Worm (Caenorhabditis elegans): ENCODE measurements around the gene sir-2.3.

Gene sir-2.3

ce11 chrX:13349230-13350122 lies 18.0 kb downstream of the sir-2.3 start (continued):
- TF ChIP-seq saeg-2 (GFP tag; IDR thresholded peaks at IDR 0.05), result peak; percentile 36; the same call in 1 of the 2 replicates
- peak in 1 of 2 experiments; percentile 16 for TF ChIP-seq mdl-1 (tag; optimal IDR thresholded peaks at IDR 0.05)
- TF ChIP-seq ama-1 (optimal IDR thresholded peaks at IDR 0.05), result peak; percentile 88
- peak; percentile 95 for TF ChIP-seq mep-1 (tag; optimal IDR thresholded peaks at IDR 0.05)
- TF ChIP-seq T20F7.1 (GFP tag; optimal IDR thresholded peaks at IDR 0.05), result peak; percentile 57
- TF ChIP-seq R02D3.7 (tag; optimal IDR thresholded peaks at IDR 0.05), result no peak
- no peak for TF ChIP-seq Y5F2A.4 (GFP tag; optimal IDR thresholded peaks at IDR 0.05)
- peak; percentile 62 for TF ChIP-seq arid-1 (GFP tag; conservative IDR thresholded peaks at IDR 0.05)
- TF ChIP-seq ztf-7 (tag; optimal IDR thresholded peaks at IDR 0.05), result peak; percentile 9
- no peak for TF ChIP-seq nhr-41 (GFP tag; IDR thresholded peaks at IDR 0.05)
- TF ChIP-seq lin-13 (GFP tag; optimal IDR thresholded peaks at IDR 0.05), result peak; percentile 8
- TF ChIP-seq lin-15B (tag; optimal IDR thresholded peaks at IDR 0.05), result no peak
- TF ChIP-seq gei-8 (GFP tag; optimal IDR thresholded peaks at IDR 0.05), result peak; percentile 73
- TF ChIP-seq madf-9 (GFP tag; conservative IDR thresholded peaks at IDR 0.05), result peak; percentile 3; the same call in 1 of the 2 replicates
- no peak for TF ChIP-seq F10B5.3 (tag; optimal IDR thresholded peaks at IDR 0.05)
- no peak for TF ChIP-seq set-16 (GFP tag; IDR thresholded peaks at IDR 0.05)
- no peak for TF ChIP-seq ceh-82 (tag; optimal IDR thresholded peaks at IDR 0.05)
- TF ChIP-seq mxl-3 (GFP tag; optimal IDR thresholded peaks at IDR 0.05), result peak; percentile 44
- peak; percentile 96 for TF ChIP-seq zfp-3 (GFP tag; conservative IDR thresholded peaks at IDR 0.05)
- TF ChIP-seq nhr-48 (tag; optimal IDR thresholded peaks at IDR 0.05), result peak; percentile 39
- peak; percentile 32 for TF ChIP-seq nhr-28 (tag; optimal IDR thresholded peaks at IDR 0.05)
- no peak for TF ChIP-seq dve-1 (tag; optimal IDR thresholded peaks at IDR 0.05; ENCODE audit: insufficient read depth)
- no peak for TF ChIP-seq ces-1 (GFP tag; optimal IDR thresholded peaks at IDR 0.05)

ce11 chrX:13350123-13350798 lies 18.8 kb downstream of the sir-2.3 start:
- TF ChIP-seq ceh-20 (GFP tag; IDR thresholded peaks at IDR 0.05) (no peak), R02D3.7 (tag; optimal IDR thresholded peaks at IDR 0.05) (no peak), tra-1 (GFP tag; IDR thresholded peaks at IDR 0.05) (0 out of 2 replicates have a peak, but pooled peaks have one; percentile 5), nhr-42 (GFP tag; IDR thresholded peaks at IDR 0.05) (no peak), dmd-9 (GFP tag; IDR thresholded peaks at IDR 0.05) (no peak), snpc-1.2 (GFP tag; IDR thresholded peaks at IDR 0.05) (peak; percentile 9; the same call in 1 of the 2 replicates), dve-1 (tag; optimal IDR thresholded peaks at IDR 0.05; ENCODE audit: insufficient read depth) (no peak), sdz-12 (GFP tag; optimal IDR thresholded peaks at IDR 0.05) (no peak), nhr-76 (tag; optimal IDR thresholded peaks at IDR 0.05) (no peak), T20F7.1 (GFP tag; optimal IDR thresholded peaks at IDR 0.05) (peak; percentile 10), mdl-1 (tag; optimal IDR thresholded peaks at IDR 0.05) (no peak), nhr-11 (tag; optimal IDR thresholded peaks at IDR 0.05) (no peak), T26A8.4 (GFP tag; IDR thresholded peaks at IDR 0.05) (peak; percentile 54), fkh-10 (GFP tag; optimal IDR thresholded peaks at IDR 0.05) (no peak), pqm-1 (tag; optimal IDR thresholded peaks at IDR 0.05) (no peak), unc-39 (tag; optimal IDR thresholded peaks at IDR 0.05) (no peak), ceh-82 (tag; optimal IDR thresholded peaks at IDR 0.05) (no peak), cey-2 (tag; optimal IDR thresholded peaks at IDR 0.05; ENCODE audit: borderline replicate concordance, insufficient read depth) (no peak), unc-130 (GFP tag; optimal IDR thresholded peaks at IDR 0.05) (no peak), lim-7 (GFP tag; IDR thresholded peaks at IDR 0.05) (no peak), dmd-6 (GFP tag; IDR thresholded peaks at IDR 0.05) (no peak), spr-3 (GFP tag; optimal IDR thresholded peaks at IDR 0.05) (no peak), zfp-3 (GFP tag; conservative IDR thresholded peaks at IDR 0.05) (no peak), lin-1 (GFP tag; IDR thresholded peaks at IDR 0.05) (no peak), zag-1 (tag; optimal IDR thresholded peaks at IDR 0.05) (no peak), ztf-11 (tag; optimal IDR thresholded peaks at IDR 0.05) (no peak), nhr-41 (GFP tag; IDR thresholded peaks at IDR 0.05) (no peak), set-16 (GFP tag; IDR thresholded peaks at IDR 0.05) (no peak), nhr-111 (GFP tag; optimal IDR thresholded peaks at IDR 0.05) (no peak), F37D6.2 (tag; optimal IDR thresholded peaks at IDR 0.05) (no peak), zip-2 (tag; optimal IDR thresholded peaks at IDR 0.05) (no peak), lin-15B (tag; optimal IDR thresholded peaks at IDR 0.05) (no peak), madf-9 (GFP tag; conservative IDR thresholded peaks at IDR 0.05) (no peak), ces-1 (GFP tag; optimal IDR thresholded peaks at IDR 0.05) (no peak)

Data from whole organism, L4 larva.